Fruit fly (Drosophila melanogaster): ENCODE results near the gene ifc.

ifc gene

dm6 chr2L:5956153-5956552, 30.0 kb upstream of the ifc start, which contains the start of gene CG13999 (continued):
- peak; percentile 44; the same call in 1 of the 2 replicates for TF ChIP-seq E2f2 (GFP tag; IDR thresholded peaks at IDR 0.05)
- TF ChIP-seq ewg (GFP tag; optimal IDR thresholded peaks at IDR 0.05): peak; percentile 91
- no peak for TF ChIP-seq vvl (GFP tag; IDR thresholded peaks at IDR 0.05)
- TF ChIP-seq seq (GFP tag; IDR thresholded peaks at IDR 0.05): no peak
- no peak for TF ChIP-seq CG13424 (tag; optimal IDR thresholded peaks at IDR 0.05)

dm6 chr2L:5956706-5957105, 29.4 kb upstream of the ifc start, which contains the start of the genes CG13998 and Vm26Ab:
Gene CG13998 (minus strand): TSS chr2L:5956819.
Gene Vm26Ab (plus strand): TSS chr2L:5957004.
- TF ChIP-seq CG2202 (tag; optimal IDR thresholded peaks at IDR 0.05) (no peak), CG5245 (GFP tag; optimal IDR thresholded peaks at IDR 0.05) (no peak), Mrtf (GFP tag; IDR thresholded peaks at IDR 0.05) (0 out of 3 replicates have a peak, but pooled peaks have one; percentile 9), CG9932 (GFP tag; IDR thresholded peaks at IDR 0.05) (no peak), Med (GFP tag) (peak; percentile 26)

- 0 out of 2 replicates have a peak, but pooled peaks have one; percentile 30 for TF ChIP-seq nerfin-2 (GFP tag; IDR thresholded peaks at IDR 0.05; ENCODE audit: partially characterized antibody)
- no peak for TF ChIP-seq CG2889 (GFP tag; IDR thresholded peaks at IDR 0.05)
Observed at dm6 chr2L:5958581-5959177, 27.5 kb upstream of the ifc start, which contains the start of gene Vm26Ac. Gene Vm26Ac (minus strand): TSS chr2L:5958631.

dm6 chr2L:5959863-5960658, 26.1 kb upstream of the ifc start, which contains the start of gene Vm26Aa:
Gene Vm26Aa (minus strand): TSS chr2L:5960340.
- TF ChIP-seq CG6689 (GFP tag; IDR thresholded peaks at IDR 0.05) (0 out of 2 replicates have a peak, but pooled peaks have one; percentile 9), eyg (GFP tag; optimal IDR thresholded peaks at IDR 0.05) (no peak), ash1 (GFP tag; optimal IDR thresholded peaks at IDR 0.05) (no peak), ssp (GFP tag; IDR thresholded peaks at IDR 0.05) (peak; percentile 15; the same call in 1 of the 2 replicates), Med (GFP tag) (peak; percentile 61), Hr39 (optimal IDR thresholded peaks at IDR 0.05) (peak; percentile 43), sens (GFP tag) (peak; percentile 32), CG11093 (GFP tag; IDR thresholded peaks at IDR 0.05) (0 out of 3 replicates have a peak, but pooled peaks have one; percentile 53), Gsc (GFP tag; IDR thresholded peaks at IDR 0.05) (0 out of 2 replicates have a peak, but pooled peaks have one; percentile 13)

- TF ChIP-seq z (GFP tag; IDR thresholded peaks at IDR 0.05): 0 out of 3 replicates have a peak, but pooled peaks have one; percentile 7
- no peak for TF ChIP-seq CG1832 (GFP tag; optimal IDR thresholded peaks at IDR 0.05)
- peak; percentile 56; the same call in 1 of the 3 replicates for TF ChIP-seq so (GFP tag; IDR thresholded peaks at IDR 0.05)
- TF ChIP-seq CG5953 (GFP tag; IDR thresholded peaks at IDR 0.05): no peak
- TF ChIP-seq CrebB (tag; optimal IDR thresholded peaks at IDR 0.05): no peak
- peak; percentile 13 for TF ChIP-seq Med (GFP tag)
- no peak for TF ChIP-seq CG11560 (tag; IDR thresholded peaks at IDR 0.05)
- TF ChIP-seq CG4854 (GFP tag; optimal IDR thresholded peaks at IDR 0.05): no peak
- TF ChIP-seq Ets65A (GFP tag): no peak
- TF ChIP-seq CG2199 (GFP tag; IDR thresholded peaks at IDR 0.05): no peak
- no peak for TF ChIP-seq CG12769 (tag; optimal IDR thresholded peaks at IDR 0.05)
- TF ChIP-seq CG5245 (GFP tag; optimal IDR thresholded peaks at IDR 0.05): no peak
- TF ChIP-seq CG1603 (tag; optimal IDR thresholded peaks at IDR 0.05): no peak
- no peak for TF ChIP-seq prd (optimal IDR thresholded peaks at IDR 0.05)
- 0 out of 3 replicates have a peak, but pooled peaks have one; percentile 9 for TF ChIP-seq prd (GFP tag; IDR thresholded peaks at IDR 0.05)
- TF ChIP-seq gcm (GFP tag; optimal IDR thresholded peaks at IDR 0.05): peak; percentile 24
- TF ChIP-seq br (optimal IDR thresholded peaks at IDR 0.05): no peak
- TF ChIP-seq CG4360 (GFP tag; IDR thresholded peaks at IDR 0.05): 0 out of 2 replicates have a peak, but pooled peaks have one; percentile 13
- TF ChIP-seq gsb (GFP tag; IDR thresholded peaks at IDR 0.05): no peak
- no peak for TF ChIP-seq CG34422 (GFP tag; IDR thresholded peaks at IDR 0.05)
- TF ChIP-seq H2.0 (GFP tag; IDR thresholded peaks at IDR 0.05): no peak
- TF ChIP-seq sisA (GFP tag; IDR thresholded peaks at IDR 0.05): 0 out of 2 replicates have a peak, but pooled peaks have one; percentile 7
- TF ChIP-seq stwl (tag; optimal IDR thresholded peaks at IDR 0.05): no peak
Observed at dm6 chr2L:5961169-5961918, 24.8 kb upstream of the ifc start.

Measured in whole organism, embryonic.